Fruit fly (Drosophila melanogaster): ENCODE results near the gene CG32192.

DNA sequence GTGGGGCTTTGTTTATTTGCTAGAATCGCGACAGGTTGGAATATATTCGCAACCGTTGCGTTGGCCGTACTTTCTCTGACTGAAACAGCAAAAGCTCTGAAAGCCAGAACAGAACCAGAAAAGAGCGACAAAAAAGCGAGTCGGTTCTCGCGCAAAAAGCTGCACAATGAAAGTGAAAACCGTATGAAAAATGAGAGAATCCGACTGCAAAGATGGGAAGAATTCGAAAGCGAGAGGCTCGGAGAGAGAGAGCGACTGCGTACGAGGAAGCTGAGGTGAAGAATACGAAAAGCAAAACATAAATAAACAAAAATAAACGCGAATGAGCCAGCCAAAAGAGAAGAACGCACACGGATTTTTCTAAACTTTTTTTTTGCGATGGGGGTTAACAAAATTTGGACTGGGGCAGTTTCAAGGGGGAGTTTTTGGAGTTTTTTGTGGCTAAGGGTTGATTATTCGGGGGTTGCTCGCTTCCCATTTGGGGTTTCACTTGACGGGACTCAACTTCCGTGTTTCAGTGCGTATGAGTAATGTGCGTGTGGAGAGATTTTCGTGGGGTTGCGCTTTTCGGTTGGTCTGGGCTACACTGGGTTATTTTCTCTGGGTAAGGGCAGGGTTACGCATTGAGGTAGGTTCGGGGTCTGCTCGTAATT is 21.7 kb downstream of the CG32192 start:
- no peak for TF ChIP-seq cnc (optimal IDR thresholded peaks at IDR 0.05)
- TF ChIP-seq CG7101 (tag; optimal IDR thresholded peaks at IDR 0.05), result no peak
- TF ChIP-seq bab1 (GFP tag; optimal IDR thresholded peaks at IDR 0.05), result no peak
- no peak for TF ChIP-seq Crg-1 (GFP tag; optimal IDR thresholded peaks at IDR 0.05)
- no peak for TF ChIP-seq Clk (GFP tag; optimal IDR thresholded peaks at IDR 0.05)
- peak; percentile 60 for TF ChIP-seq CG33017 (tag; optimal IDR thresholded peaks at IDR 0.05)
- no peak for TF ChIP-seq Mnt (GFP tag; optimal IDR thresholded peaks at IDR 0.05)
- TF ChIP-seq pad (GFP tag; optimal IDR thresholded peaks at IDR 0.05), result no peak
- TF ChIP-seq CG7045 (GFP tag; optimal IDR thresholded peaks at IDR 0.05), result peak; percentile 22
- TF ChIP-seq CG12768 (GFP tag; optimal IDR thresholded peaks at IDR 0.05), result no peak
- no peak for TF ChIP-seq CG1620 (GFP tag; optimal IDR thresholded peaks at IDR 0.05)
- TF ChIP-seq CG14711 (tag; optimal IDR thresholded peaks at IDR 0.05), result peak; percentile 7
- TF ChIP-seq ovo (GFP tag; optimal IDR thresholded peaks at IDR 0.05), result no peak
- TF ChIP-seq cic (GFP tag; optimal IDR thresholded peaks at IDR 0.05), result peak; percentile 38
